Worm (Caenorhabditis elegans) whole organism, L4/young adult: Measurements from ENCODE around the gene endu-2.

ENCODE experiments used
- W03F9.2 ChIP-seq: fragments of 150-350 bp; optimal IDR thresholded peaks from 2 replicates; lab custom pipeline; 2014; ENCODE audit warnings: missing biosample characterization, missing genetic modification characterization
- dao-5 ChIP-seq: sonication (generic microtip); optimal IDR thresholded peaks from 2 replicates; lab custom pipeline; 2016; ENCODE audit warnings: missing genotype, missing genetic modification characterization, moderate library complexity, missing compliant biosample characterization
- him-1 ChIP-seq: sonication (generic microtip); optimal IDR thresholded peaks from 2 replicates; lab custom pipeline; 2016; ENCODE audit warnings: missing genotype, missing genetic modification reagents, missing genetic modification characterization, missing compliant biosample characterization

DNA sequence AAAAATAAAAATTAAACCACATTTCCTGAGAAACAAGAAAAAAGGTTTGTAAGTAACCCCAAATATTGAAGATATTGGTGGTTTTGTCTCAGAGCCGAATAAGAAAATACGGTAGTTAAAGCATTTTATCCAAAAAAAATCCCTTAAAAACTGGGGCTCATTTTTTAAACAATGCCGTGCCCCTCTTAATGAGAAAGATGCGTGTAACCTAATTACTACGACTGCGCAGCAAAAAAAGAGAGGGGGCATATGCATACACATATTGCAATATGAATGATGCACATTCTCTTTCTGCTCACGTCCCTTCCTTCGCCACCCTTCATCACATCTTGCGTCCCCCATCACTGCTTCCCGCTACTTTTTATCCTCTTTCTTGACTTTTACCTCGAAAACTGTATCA is 26.0 kb downstream of the endu-2 start:
- TF ChIP-seq W03F9.2 (no peak), dao-5 (no peak), him-1 (no peak)
